Fruit fly (Drosophila melanogaster) whole organism, embryonic: Measurements from ENCODE around the gene CG3841.

Experiments
- Antp ChIP-seq: fragments of 200-800 bp; sonication (Bioruptor generic); optimal IDR thresholded peaks from 3 replicates; lab custom pipeline; 2016; ENCODE audit warnings: missing biosample characterization, missing genetic modification characterization
- CG11560 ChIP-seq: fragments of 200-800 bp; sonication (Bioruptor generic); IDR thresholded peaks from 3 replicates; pipeline ENCODE4 v1.3.6; 2022; ENCODE audit warnings: missing biosample characterization, missing genetic modification characterization
- PHDP ChIP-seq: fragments of 200-800 bp; sonication (Bioruptor generic); optimal IDR thresholded peaks from 3 replicates; lab custom pipeline; 2018; ENCODE audit warnings: missing biosample characterization, mild to moderate bottlenecking, missing genetic modification characterization, moderate library complexity
- Spps ChIP-seq: fragments of 200-800 bp; sonication (Bioruptor generic); optimal IDR thresholded peaks from 2 replicates; lab custom pipeline; 2018; ENCODE audit warnings: missing biosample characterization, mild to moderate bottlenecking, missing genetic modification characterization

DNA sequence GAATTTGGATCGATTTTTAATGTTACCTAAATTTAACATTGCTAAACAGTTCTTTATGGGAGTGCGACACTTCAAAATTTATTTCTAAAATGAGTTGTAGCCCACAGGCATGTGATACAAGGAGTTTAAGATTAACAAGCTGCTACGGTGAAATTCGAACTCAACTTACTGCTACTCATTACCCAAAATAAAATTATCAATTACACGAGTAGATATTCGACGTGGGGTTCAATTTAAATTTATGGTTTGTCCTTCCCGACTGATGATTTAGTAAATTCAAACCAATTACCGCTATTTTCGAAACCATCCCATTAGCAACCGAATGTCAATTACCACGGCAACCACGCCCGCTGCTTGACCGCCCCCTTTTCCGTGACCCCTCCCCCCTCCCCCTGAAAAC is 35.9 kb downstream of the CG3841 start, which contains the start of gene CG31882:
- TF ChIP-seq PHDP (tag; lab: Kevin White, UChicago) (no peak), Spps (no peak), Antp (GFP tag; lab: Kevin White, UChicago) (no peak), CG11560 (tag; lab: Robert Waterston, UW) (no peak)
